Fruit fly (Drosophila melanogaster): ENCODE data around the gene CG14840.
A peak's percentile ranks its signal among the peaks of the same experiment; 100 is the strongest.

The CG14840 gene

DNA sequence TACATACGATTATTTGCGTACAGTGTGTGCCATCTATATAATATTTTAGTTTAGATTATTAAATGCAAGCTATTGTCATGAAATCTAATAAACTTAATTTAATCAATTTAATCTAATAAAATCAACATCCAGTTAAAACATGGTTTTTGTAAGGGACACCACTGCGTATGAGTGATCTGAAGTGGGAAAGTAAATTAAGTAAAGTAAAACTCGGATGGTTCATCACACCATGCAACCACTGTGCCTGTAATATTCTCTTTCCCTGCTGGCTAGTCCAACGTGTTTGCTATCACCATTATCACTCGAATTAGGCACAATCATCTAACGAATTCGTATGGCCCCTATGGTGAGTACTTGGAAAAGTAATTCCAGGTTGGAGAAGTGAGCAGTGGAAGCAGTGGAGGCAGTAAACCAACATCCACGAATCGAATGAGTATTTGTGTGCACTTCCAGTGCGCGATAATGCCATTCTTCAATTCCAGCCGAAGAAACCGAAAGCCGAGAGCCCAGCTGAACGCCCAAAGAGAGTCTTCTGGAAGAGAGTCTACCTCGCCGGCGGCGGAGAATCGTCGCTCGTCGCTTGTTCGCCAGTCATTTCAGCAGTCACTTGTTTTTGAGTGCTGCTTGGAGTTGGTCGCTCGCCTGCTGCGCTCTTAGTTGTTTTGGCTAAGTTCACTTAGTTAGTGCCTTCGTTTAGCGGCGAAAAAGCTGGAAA is 27.8 kb upstream of the CG14840 start, which contains the start of gene red:
TSS of gene red (plus strand) at position 403 of the 715 bp plus-strand sequence.
- TF ChIP-seq CG8478 (optimal IDR thresholded peaks at IDR 0.05) (no peak), CTCF (optimal IDR thresholded peaks at IDR 0.05) (no peak)

DNA sequence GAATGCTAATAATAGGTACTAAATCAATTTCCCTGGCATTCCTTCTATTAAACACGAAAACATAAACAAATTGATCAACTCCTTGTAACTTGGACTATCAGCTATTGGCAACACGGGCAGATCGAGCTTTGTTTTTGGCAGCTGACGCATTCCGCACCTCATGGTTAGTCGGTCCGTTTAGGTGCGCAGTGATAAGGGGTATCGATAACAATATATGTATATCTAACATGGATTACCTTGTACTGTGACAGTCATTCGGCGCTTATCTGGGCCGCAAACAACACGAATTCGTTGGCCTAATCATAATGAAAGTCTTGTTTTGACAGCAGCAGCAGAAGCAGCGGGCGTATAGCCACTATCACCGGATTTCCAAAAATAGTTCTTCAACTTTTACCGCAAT is 27.0 kb upstream of the CG14840 start:
- no peak for TF ChIP-seq CG8478 (optimal IDR thresholded peaks at IDR 0.05)
- TF ChIP-seq CTCF (optimal IDR thresholded peaks at IDR 0.05), result no peak

DNA sequence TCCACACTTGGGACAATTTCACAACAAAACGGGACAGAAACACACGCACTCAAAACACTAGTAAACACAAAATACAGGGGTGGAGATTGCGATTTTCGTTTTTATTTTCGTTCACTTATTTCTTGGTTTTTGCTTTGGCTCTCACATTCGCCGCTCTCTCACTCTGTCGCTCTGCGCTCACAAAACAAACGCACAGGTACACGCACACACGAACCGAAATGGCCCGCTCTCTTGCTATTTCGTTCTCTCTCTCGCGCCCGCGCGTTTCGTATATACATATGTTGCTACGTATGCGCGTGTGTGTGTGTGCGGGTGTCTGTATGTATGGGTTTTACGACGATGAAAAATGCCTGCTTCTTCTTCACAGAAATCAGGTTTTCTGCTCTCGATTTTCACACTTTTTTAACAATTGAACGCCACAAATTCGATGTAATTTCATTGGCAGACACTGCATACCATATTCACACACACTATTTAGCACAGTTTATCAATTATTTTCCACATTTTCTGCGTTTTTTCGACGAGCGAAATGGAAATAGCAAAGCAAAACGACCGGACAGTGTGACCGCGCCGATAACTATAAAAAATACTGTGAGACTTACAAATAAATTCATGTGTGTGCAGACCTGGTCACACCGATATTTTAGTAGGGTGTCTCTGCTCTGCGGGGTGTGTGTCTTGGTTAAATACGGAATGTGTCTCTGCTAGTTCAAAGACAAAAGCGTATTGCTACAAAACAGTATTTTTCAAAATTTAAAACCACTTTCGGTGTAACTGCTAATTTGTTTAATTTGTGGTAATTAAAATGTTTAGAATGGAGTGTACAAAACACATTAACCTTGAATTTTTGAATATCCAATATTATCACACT is 25.5 kb upstream of the CG14840 start, which contains the start of gene trx:
TSS of gene trx (minus strand) at position 584 of the 871 bp plus-strand sequence.
- TF ChIP-seq CG8478 (optimal IDR thresholded peaks at IDR 0.05), result no peak
- peak; percentile 61 to 63 for TF ChIP-seq CTCF (optimal IDR thresholded peaks at IDR 0.05)

DNA sequence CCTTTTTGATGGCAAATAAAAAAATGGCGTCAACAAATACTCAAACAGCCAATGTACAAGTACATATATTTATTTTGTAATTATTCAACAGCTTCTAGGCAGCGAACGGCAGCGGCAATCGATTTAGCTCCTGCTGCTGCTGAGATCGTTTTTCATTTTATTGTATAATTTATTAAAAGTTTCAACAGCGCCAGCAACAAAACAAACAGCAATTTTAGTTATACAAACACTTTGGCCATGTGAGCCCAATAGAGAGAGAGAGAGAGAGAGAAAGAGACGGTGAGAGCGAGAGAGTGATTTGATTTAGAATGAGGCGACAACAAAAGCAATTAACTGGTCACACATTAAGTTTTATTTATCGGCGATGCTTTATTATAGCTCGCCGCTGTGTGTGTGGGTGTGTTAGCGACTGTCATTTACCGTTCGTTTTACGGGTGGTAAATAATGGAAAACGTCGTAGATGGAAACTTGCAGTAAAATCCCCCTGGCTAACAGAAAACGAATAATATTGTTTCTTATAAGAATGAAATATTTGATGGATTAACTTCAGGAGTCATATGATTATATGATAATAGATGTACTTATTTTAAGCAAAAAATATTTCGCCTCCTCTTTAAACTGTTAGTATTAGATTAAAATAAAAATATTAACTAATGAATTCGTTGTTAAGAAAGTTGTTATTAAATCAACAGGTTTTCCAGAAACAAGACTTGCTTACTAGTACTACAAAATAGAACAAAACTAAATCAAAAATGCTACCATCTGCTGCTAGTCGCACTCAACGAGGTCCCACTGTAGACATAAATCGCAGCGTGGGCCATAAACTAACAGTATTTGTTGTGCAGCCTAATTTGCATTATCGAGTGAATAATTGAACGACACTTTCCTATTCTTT is 24.3 kb upstream of the CG14840 start:
- TF ChIP-seq CG8478 (optimal IDR thresholded peaks at IDR 0.05), result no peak
- TF ChIP-seq CTCF (optimal IDR thresholded peaks at IDR 0.05), result no peak

DNA sequence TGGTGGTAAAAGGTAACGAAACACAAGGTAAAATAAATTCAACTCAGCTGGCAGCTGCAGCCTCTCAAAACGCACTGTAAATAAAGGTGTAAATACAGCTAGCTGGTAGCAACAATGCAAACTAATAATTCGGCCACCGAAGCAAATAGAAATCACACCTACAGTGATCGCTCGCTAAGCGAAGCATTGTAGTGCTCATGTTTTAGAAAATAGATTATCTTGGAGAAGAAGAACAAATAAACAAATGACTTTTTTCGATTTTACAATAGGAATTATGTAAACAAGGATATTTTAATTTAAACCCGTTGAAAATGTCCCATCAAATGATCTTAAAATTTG is 23.4 kb upstream of the CG14840 start:
- TF ChIP-seq CTCF (optimal IDR thresholded peaks at IDR 0.05) (no peak), CG8478 (optimal IDR thresholded peaks at IDR 0.05) (no peak)

DNA sequence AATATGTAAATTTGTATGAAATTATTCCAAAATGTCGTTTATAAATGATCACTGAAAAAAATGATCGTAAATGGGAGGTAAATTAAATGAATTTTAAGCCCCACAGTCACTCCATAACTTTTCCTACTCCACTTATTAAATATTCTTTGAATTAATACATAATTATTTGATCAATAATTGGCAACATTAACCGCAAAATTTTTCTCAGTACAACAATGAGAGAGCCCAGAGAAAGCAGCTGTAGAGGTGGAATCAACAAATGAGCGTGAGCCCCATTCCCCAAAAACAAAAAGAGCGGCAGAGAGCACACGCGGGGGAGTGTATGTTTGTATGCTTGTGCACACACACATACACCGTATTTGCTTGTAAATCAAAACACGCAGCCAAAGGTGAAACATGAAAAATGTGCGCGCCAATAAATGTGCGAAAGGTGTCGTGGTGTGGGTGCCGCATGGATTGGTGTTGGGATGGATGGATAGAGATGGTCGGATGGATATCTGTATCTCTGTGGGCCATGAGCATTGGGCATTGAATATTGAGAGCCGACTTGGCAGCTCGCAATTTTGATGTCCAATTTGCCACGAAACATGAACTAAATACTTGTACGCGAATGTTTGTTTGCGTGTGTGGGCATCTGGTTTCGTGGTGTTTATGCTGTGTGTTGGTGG is 22.9 kb upstream of the CG14840 start:
- TF ChIP-seq CG8478 (optimal IDR thresholded peaks at IDR 0.05), result no peak
- TF ChIP-seq CTCF (optimal IDR thresholded peaks at IDR 0.05), result no peak

DNA sequence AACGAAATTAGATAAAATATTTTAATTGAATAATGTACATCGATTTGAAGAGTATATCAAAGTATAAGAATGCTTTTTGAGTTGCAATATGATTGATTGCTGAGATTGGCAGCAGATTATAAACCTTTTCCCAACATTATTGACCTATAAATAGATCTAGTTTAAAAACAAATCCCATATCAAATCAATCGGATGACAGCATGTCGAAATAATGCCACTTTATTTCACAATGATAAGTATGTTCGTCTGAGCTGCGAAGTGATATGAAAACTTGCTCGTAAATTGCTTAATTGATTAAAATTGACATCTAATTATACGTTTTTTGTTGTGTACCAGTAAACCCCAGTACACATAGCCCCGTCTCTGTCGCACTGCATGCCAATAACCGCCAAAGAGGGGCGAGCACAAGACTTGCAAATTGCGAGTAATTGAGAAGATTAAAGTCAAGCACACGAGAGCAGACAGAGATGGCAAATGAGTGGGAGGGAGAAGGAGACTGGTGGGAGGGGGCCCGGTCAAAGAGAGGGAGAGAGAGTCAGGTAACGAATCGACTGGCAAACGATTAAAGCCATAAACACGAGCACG is 22.1 kb upstream of the CG14840 start:
- TF ChIP-seq CG8478 (optimal IDR thresholded peaks at IDR 0.05) (no peak), CTCF (optimal IDR thresholded peaks at IDR 0.05) (no peak)

DNA sequence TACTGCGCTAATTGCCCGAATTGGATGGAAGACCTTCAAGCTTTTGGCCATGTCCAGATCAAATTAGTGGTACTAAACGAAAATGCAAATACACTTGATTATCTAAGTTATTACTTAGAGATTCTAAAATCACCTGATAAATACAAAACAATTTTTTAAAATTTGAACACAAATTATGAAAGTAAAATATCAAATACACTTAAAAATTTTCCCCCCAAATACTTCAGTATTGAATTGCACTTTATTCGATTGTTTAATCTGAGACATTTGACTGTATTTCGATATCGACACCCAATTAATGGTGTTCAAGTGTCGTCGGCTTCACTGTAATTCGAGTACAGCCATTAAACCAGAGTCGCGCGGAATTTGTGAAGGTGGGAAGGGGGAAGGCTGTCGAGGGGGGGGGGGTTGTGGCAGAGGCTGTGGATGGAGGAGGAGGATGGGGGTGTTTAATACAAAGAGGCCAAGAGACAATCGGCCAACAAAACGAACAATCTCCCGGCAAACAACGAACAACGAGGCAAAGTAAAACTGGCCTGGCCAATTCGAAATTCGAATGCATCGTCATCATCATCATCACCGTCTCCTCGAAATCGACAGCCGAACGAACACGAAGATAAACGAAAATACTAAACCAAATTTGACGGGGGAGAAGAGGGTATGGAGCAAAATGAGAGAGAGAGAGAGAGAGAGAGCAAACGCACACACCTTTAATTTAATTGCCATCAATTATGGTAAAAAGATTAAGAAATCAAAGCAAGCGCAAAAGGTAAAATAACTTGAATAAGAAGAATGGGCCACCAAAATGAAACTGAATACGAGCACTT is 21.4 kb upstream of the CG14840 start:
- TF ChIP-seq CG8478 (optimal IDR thresholded peaks at IDR 0.05) (no peak), CTCF (optimal IDR thresholded peaks at IDR 0.05) (no peak)

DNA sequence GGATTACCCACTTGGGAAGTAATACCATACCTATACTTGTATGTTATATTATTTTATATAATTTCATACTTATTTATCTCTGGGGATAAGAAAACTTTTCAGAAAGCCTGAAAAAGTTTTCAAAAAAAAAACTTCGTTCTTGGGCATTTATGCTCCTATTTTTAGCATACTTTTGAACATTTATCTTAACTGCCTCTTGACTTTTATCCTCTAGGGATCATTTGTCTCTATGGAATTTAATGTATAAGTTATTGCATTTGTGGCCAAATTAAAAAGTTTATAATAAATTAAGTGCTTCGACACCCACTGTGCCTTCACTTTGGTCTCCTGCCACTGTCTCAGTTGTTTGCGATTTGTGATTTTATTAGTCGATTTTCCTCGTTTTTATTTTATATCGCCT is 19.3 kb upstream of the CG14840 start:
- TF ChIP-seq CG8478 (optimal IDR thresholded peaks at IDR 0.05) (no peak), CTCF (optimal IDR thresholded peaks at IDR 0.05) (no peak)

DNA sequence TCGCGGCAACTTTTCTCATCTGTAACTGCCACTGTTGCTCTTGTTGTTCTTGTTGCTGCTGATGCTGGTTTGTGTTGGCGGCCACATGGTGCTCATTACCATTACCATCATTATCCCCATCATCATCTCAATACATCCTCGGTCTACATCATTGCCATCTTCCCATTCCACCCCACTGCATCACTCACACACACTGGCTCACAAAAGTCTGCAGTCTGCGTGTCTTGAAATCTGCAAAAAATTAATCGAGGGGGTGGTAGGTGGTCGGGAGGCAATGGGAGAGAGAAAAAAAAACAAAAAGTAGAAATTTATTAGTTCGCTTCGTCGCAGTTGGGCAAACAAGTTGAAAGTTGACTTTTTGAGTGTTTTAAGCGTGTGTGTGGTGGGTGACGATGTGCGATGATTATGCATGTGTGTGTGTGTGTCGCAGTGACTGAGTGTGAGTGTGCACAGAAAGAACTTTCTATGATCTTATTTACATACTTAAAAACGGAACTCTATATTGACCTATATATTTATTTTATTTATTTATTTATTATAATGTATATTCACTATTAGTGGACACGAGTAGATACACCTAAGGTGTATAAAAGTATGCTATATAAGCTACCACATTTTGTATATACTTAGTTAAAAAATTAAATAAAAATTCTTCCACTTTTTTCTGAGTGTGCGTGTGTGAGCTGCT is 18.4 kb upstream of the CG14840 start:
- TF ChIP-seq CTCF (optimal IDR thresholded peaks at IDR 0.05) (no peak), CG8478 (optimal IDR thresholded peaks at IDR 0.05) (no peak)

DNA sequence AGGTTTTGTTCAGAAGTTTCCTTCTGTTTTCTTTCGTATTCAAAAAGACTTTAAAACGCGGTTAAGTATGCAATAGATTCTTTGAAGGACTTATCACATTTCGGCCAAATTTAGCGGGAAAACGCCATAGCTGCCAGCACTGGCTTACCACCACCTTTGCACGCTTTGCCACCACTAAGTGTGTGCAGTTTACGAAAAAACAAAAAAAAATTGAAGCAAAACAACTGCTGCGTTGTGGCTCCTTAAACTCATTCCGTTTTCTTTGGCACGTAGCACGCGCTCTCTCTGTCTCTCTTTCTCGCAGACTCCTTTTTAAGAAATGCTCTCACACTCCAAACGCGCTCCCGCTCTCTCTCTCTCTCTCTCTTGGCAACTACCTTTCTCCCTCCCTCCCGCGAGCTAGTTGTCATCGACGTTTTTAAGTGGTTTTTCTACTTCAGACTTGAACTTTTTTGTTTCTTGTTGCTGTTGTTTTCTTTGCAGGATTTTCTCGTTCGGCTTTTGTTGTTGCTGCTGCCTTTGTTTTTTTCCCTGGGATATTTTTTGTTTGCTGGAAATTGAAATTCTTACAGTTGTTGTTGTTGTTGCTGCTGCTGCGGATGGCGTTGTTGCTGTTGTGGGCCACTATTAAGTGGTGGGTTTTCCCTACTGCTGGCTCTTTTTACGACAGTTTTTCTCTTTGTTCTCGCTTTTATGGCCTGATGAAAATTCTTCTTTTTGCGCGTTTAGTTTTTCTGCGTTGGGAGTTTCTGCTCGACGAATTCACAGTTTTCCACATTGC is 17.7 kb upstream of the CG14840 start:
- TF ChIP-seq CG8478 (optimal IDR thresholded peaks at IDR 0.05) (no peak), CTCF (optimal IDR thresholded peaks at IDR 0.05) (no peak)

DNA sequence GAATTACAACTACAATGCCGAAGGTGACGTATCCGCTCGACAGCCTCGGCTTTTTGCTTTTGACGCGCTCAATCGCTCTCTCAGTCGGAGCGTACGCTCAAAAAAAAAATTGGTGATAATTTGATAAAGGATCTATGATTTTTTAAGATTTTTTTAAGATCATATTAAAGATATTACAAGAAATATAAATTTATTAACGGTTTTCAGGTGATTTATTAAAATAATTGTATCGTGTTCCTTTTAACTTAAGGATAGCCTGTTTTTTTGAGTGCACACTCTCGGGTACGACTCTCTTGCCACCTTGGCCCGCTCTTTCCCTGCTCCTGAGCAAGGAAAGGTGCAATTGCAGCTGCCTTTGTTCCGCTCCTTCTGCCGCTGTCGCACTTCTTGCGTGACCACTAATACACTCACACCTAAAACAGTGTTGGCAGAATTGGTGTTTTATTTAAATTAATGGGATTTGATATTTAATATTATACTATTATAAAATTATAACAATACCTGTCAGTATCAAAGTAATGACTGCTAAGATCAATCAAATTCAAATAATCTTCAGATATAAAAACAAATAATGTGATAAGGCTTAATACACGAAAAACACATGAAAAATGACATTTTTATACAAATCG is 17.0 kb upstream of the CG14840 start:
- TF ChIP-seq CTCF (optimal IDR thresholded peaks at IDR 0.05) (no peak), CG8478 (optimal IDR thresholded peaks at IDR 0.05) (no peak)

Measured in S2 (cell line).